Fruit fly (Drosophila melanogaster): ENCODE results near the gene CG6974.

The CG6974 gene

DNA sequence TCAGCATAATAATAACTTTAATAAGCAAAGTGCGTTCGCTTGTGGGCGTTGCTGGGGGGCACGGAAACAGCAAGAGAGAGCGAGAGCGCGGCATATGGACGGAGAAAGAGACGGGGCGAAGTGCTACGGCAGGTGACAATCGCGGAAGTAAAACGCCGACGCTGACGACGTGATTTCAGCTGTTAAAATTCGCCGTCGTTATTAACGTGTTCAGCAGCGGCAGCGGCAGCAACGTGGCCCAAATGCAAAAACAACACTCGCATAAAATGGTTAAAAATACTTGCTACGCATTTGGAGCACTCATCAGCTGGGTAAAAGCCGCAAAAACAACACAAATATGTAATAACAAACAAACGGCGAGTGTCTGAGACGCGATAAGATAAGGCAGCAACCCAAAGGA, 13.7 kb upstream of the CG6974 start:
- no peak for TF ChIP-seq GATAd (GFP tag; optimal IDR thresholded peaks at IDR 0.05)
- TF ChIP-seq h (GFP tag; optimal IDR thresholded peaks at IDR 0.05), result no peak
- no peak for TF ChIP-seq rgr (GFP tag; optimal IDR thresholded peaks at IDR 0.05)
- TF ChIP-seq Abd-B (GFP tag; optimal IDR thresholded peaks at IDR 0.05), result no peak
- TF ChIP-seq fru (GFP tag; optimal IDR thresholded peaks at IDR 0.05), result no peak
- TF ChIP-seq tai (GFP tag; optimal IDR thresholded peaks at IDR 0.05), result no peak
- TF ChIP-seq Dfd (GFP tag; optimal IDR thresholded peaks at IDR 0.05), result no peak
- TF ChIP-seq woc (GFP tag; optimal IDR thresholded peaks at IDR 0.05), result no peak
- TF ChIP-seq Hr83 (GFP tag; optimal IDR thresholded peaks at IDR 0.05; ENCODE audit: poor library complexity, severe bottlenecking), result no peak
- no peak for TF ChIP-seq br (GFP tag; optimal IDR thresholded peaks at IDR 0.05)
- TF ChIP-seq CG32264 (GFP tag; optimal IDR thresholded peaks at IDR 0.05), result no peak

DNA sequence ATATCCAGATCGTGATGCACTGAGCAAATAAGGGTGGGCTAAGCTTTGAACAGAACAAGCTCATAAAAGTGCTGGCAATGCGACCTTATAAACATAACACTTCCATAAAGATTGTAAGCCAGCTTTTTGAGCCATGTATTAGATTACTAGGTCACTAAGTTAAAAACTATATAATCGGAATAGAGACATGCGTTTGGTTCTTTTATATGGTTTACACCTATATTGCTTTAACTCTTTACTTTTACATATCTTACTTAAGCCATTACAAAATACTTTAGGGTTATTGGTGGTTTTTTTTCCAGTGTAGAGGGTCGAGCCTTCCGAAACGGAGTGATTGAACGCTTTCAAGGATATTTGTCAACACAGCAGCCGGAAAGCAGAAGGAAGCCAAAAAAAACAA, 13.3 kb upstream of the CG6974 start:
- no peak for TF ChIP-seq Myc (optimal IDR thresholded peaks at IDR 0.05)
- TF ChIP-seq Hnf4 (GFP tag; optimal IDR thresholded peaks at IDR 0.05), result peak; percentile 53
- peak; percentile 34 for TF ChIP-seq brk (GFP tag; optimal IDR thresholded peaks at IDR 0.05)
- TF ChIP-seq foxo (GFP tag; optimal IDR thresholded peaks at IDR 0.05), result peak in 1 of 2 experiments; percentile 70
- TF ChIP-seq Jra (GFP tag; optimal IDR thresholded peaks at IDR 0.05), result no peak
- TF ChIP-seq Dif (GFP tag; optimal IDR thresholded peaks at IDR 0.05; ENCODE audit: partially characterized antibody), result no peak
- TF ChIP-seq Dfd (GFP tag; optimal IDR thresholded peaks at IDR 0.05), result no peak
- peak; percentile 40 for TF ChIP-seq psq (GFP tag; optimal IDR thresholded peaks at IDR 0.05)
- TF ChIP-seq Abd-B (GFP tag; optimal IDR thresholded peaks at IDR 0.05), result no peak
- TF ChIP-seq br (GFP tag; optimal IDR thresholded peaks at IDR 0.05), result peak; percentile 49
- TF ChIP-seq ey (GFP tag; optimal IDR thresholded peaks at IDR 0.05), result peak; percentile 73
- TF ChIP-seq tai (GFP tag; optimal IDR thresholded peaks at IDR 0.05), result peak; percentile 61
- TF ChIP-seq dsf (GFP tag; optimal IDR thresholded peaks at IDR 0.05; ENCODE audit: borderline replicate concordance), result peak; percentile 8
- peak; percentile 71 for TF ChIP-seq OdsH (GFP tag; optimal IDR thresholded peaks at IDR 0.05)
- peak; percentile 67 for TF ChIP-seq woc (GFP tag; optimal IDR thresholded peaks at IDR 0.05)
- no peak for TF ChIP-seq lola (GFP tag; optimal IDR thresholded peaks at IDR 0.05)
- TF ChIP-seq dl (GFP tag; optimal IDR thresholded peaks at IDR 0.05; ENCODE audit: insufficient read depth in 1 of 2, partially characterized antibody in 2 of 2), result no peak
- TF ChIP-seq Sp1 (GFP tag; optimal IDR thresholded peaks at IDR 0.05), result peak; percentile 73
- TF ChIP-seq fru (GFP tag; optimal IDR thresholded peaks at IDR 0.05), result peak; percentile 78
- peak; percentile 27 for TF ChIP-seq CG32264 (GFP tag; optimal IDR thresholded peaks at IDR 0.05)
- no peak for TF ChIP-seq GATAd (GFP tag; optimal IDR thresholded peaks at IDR 0.05)
- peak; percentile 63 for TF ChIP-seq rgr (GFP tag; optimal IDR thresholded peaks at IDR 0.05)
- no peak for TF ChIP-seq CrebA (GFP tag; optimal IDR thresholded peaks at IDR 0.05; ENCODE audit: borderline replicate concordance)
- TF ChIP-seq Hr83 (GFP tag; optimal IDR thresholded peaks at IDR 0.05; ENCODE audit: poor library complexity, severe bottlenecking), result no peak
- peak; percentile 58 for TF ChIP-seq dmrt93B (GFP tag; optimal IDR thresholded peaks at IDR 0.05)
- TF ChIP-seq HLH106 (tag; optimal IDR thresholded peaks at IDR 0.05), result peak; percentile 80
- no peak for TF ChIP-seq sv (GFP tag; optimal IDR thresholded peaks at IDR 0.05)
- peak; percentile 69 for TF ChIP-seq h (GFP tag; optimal IDR thresholded peaks at IDR 0.05)
- peak; percentile 63 for TF ChIP-seq CG9705 (GFP tag; optimal IDR thresholded peaks at IDR 0.05)

DNA sequence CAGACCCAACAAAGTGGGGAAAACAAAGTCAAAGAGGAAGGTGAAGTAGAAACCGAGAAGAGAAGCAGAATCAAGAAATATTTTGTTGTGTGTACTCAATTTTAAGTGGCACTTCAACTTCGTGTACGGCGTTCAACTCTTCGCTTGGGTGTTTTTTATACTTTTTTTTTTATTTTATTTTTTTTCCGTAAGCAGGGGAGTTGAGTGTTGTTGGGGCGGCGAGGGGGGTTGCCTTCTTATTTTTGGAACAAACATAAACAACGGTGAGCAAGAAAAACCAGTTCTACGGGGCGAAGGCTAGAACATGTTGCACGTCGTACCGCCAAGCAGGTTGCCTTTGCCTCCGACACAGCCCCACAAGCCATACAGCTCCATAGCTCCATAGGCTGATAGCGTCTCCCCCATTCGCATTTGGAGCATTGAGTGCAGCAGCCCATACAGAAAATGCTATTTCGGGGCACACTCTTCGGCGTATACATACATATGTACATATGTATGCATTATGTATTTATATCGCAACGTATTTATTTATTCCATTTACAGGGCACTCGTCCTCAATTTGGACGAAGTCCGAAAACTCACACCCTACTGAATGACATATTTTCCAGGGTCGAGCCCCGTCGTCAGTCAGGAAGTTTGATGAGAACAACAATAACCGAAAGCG, 12.7 kb upstream of the CG6974 start:
- TF ChIP-seq woc (GFP tag; optimal IDR thresholded peaks at IDR 0.05) (no peak), psq (GFP tag; optimal IDR thresholded peaks at IDR 0.05) (peak; percentile 69), jim (GFP tag; optimal IDR thresholded peaks at IDR 0.05) (peak; percentile 53), CG9705 (GFP tag; optimal IDR thresholded peaks at IDR 0.05) (no peak), Vsx2 (GFP tag; optimal IDR thresholded peaks at IDR 0.05; ENCODE audit: partially characterized antibody) (no peak), Sp1 (GFP tag; optimal IDR thresholded peaks at IDR 0.05) (peak; percentile 12), sage (GFP tag; optimal IDR thresholded peaks at IDR 0.05) (peak; percentile 2), dl (GFP tag; optimal IDR thresholded peaks at IDR 0.05; ENCODE audit: insufficient read depth in 1 of 2, partially characterized antibody in 2 of 2) (peak in 1 of 2 experiments; percentile 26)

DNA sequence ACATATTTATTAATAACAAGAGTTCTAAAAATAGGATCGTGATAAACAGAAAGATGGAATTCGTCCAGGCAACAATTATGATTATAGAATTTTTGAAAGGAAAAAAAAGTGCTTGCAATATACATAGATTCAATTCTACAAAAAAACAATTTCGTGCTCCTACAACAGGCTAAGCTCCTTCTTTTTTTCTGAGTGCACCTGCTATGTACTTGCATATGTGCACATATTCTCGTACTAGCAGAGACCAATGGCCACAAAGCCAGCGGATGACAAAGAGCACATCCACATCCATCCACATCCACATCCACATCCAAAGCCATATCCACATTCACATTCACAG, 10.8 kb upstream of the CG6974 start:
- TF ChIP-seq h (GFP tag; optimal IDR thresholded peaks at IDR 0.05), result peak; percentile 32
- peak; percentile 12 for TF ChIP-seq OdsH (GFP tag; optimal IDR thresholded peaks at IDR 0.05)
- peak; percentile 41 for TF ChIP-seq fru (GFP tag; optimal IDR thresholded peaks at IDR 0.05)
- TF ChIP-seq sage (GFP tag; optimal IDR thresholded peaks at IDR 0.05), result peak; percentile 29
- no peak for TF ChIP-seq Mio (GFP tag; optimal IDR thresholded peaks at IDR 0.05)
- peak; percentile 22 for TF ChIP-seq HLH106 (tag; optimal IDR thresholded peaks at IDR 0.05)
- no peak for TF ChIP-seq psq (GFP tag; optimal IDR thresholded peaks at IDR 0.05)
- no peak for TF ChIP-seq Myc (optimal IDR thresholded peaks at IDR 0.05)
- no peak for TF ChIP-seq woc (GFP tag; optimal IDR thresholded peaks at IDR 0.05)
- peak; percentile 11 for TF ChIP-seq Sp1 (GFP tag; optimal IDR thresholded peaks at IDR 0.05)
- no peak for TF ChIP-seq N (GFP tag; optimal IDR thresholded peaks at IDR 0.05)
- peak; percentile 40 for TF ChIP-seq ey (GFP tag; optimal IDR thresholded peaks at IDR 0.05)
- TF ChIP-seq foxo (GFP tag; optimal IDR thresholded peaks at IDR 0.05), result peak in 1 of 2 experiments; percentile 48
- peak; percentile 34 for TF ChIP-seq rgr (GFP tag; optimal IDR thresholded peaks at IDR 0.05)
- no peak for TF ChIP-seq Hr83 (GFP tag; optimal IDR thresholded peaks at IDR 0.05; ENCODE audit: poor library complexity, severe bottlenecking)
